Fruit fly (Drosophila melanogaster): ENCODE data around the gene Tektin-C.
A peak's percentile ranks its signal among the peaks of the same experiment; 100 is the strongest.

The Tektin-C gene

DNA sequence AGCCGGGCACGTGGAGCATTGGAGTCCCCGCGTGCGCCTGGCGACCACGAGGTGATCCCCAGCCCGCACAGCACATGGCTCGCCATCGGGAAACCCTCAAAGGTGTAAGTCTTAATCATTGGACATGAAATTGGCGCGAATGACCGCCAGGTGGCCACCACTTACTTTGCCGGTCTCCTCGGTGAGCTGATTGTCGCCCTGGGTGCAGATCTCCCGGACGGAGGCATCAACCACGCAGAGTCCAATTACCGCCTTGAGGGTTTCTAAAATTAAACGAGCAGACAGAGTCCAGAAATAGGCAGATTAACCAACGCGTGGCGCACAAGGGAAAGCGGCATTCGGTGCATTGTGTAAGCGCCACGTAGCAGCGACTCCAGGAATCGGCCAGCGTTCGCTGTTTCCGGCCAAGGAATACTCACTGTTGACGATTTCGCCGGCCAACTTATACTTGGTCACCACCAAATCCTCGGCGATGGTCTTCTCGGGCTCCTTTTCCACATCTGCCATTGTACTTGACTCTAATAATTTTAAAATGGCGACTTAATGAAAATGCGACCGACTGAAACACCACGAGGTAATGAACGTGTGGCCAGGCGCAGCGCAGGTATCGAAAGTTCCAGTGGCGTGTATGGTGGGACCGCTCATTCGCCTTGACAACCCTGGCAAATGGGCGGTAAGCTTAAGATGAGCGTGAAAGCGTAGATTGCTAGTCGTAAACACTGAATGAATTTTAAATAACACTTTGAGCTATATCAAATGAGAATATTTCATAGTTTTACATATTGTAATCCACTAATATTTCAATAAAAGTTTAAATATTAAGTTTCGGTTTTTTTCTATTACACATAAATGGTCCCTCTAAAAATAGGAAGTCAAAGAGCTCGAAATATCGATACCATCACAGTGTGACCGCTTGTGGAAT, 31.2 kb downstream of the Tektin-C start, which contains the start of gene CG10576:
CG10576 (minus strand) TSS at position 781 of the 922 bp plus-strand sequence.
- no peak for TF ChIP-seq Rfx (GFP tag; IDR thresholded peaks at IDR 0.05)
- TF ChIP-seq tll (GFP tag; optimal IDR thresholded peaks at IDR 0.05), result peak; percentile 38 to 92
- no peak for TF ChIP-seq Awh (GFP tag; IDR thresholded peaks at IDR 0.05)
- peak; percentile 93 for TF ChIP-seq Max (GFP tag; optimal IDR thresholded peaks at IDR 0.05)
- TF ChIP-seq dmrt99B (tag; optimal IDR thresholded peaks at IDR 0.05), result no peak
- TF ChIP-seq jumu (GFP tag; optimal IDR thresholded peaks at IDR 0.05), result no peak
- no peak for TF ChIP-seq CG2129 (GFP tag; IDR thresholded peaks at IDR 0.05; ENCODE audit: partially characterized antibody)
- TF ChIP-seq psq (GFP tag; optimal IDR thresholded peaks at IDR 0.05), result no peak
- peak in 1 of 3 experiments; percentile 4 for TF ChIP-seq lola (GFP tag; optimal IDR thresholded peaks at IDR 0.05)
- TF ChIP-seq ems (GFP tag; optimal IDR thresholded peaks at IDR 0.05), result no peak
- no peak for TF ChIP-seq C15 (GFP tag; IDR thresholded peaks at IDR 0.05)
- TF ChIP-seq Dip2 (GFP tag; IDR thresholded peaks at IDR 0.05), result no peak
- no peak for TF ChIP-seq z (GFP tag; IDR thresholded peaks at IDR 0.05)
- no peak for TF ChIP-seq CG15696 (tag; optimal IDR thresholded peaks at IDR 0.05)
- TF ChIP-seq Asciz (GFP tag; optimal IDR thresholded peaks at IDR 0.05), result no peak
- no peak for TF ChIP-seq H15 (GFP tag; IDR thresholded peaks at IDR 0.05)
- no peak for TF ChIP-seq CG2678 (tag; optimal IDR thresholded peaks at IDR 0.05)
- no peak for TF ChIP-seq pfk (GFP tag; optimal IDR thresholded peaks at IDR 0.05)
- peak; percentile 21 for TF ChIP-seq dmrt11E (tag; optimal IDR thresholded peaks at IDR 0.05)
- no peak for TF ChIP-seq CG10366 (GFP tag; IDR thresholded peaks at IDR 0.05)
- no peak for TF ChIP-seq NFAT (GFP tag; IDR thresholded peaks at IDR 0.05)
- TF ChIP-seq Dek (tag; optimal IDR thresholded peaks at IDR 0.05), result no peak
- TF ChIP-seq Pdp1 (GFP tag; optimal IDR thresholded peaks at IDR 0.05), result peak in 1 of 2 experiments; percentile 95
- no peak for TF ChIP-seq sr (GFP tag; IDR thresholded peaks at IDR 0.05)
- no peak for TF ChIP-seq Sox102F (GFP tag; optimal IDR thresholded peaks at IDR 0.05)
- no peak for TF ChIP-seq pho (GFP tag; optimal IDR thresholded peaks at IDR 0.05)
- no peak for TF ChIP-seq zen (tag; optimal IDR thresholded peaks at IDR 0.05)
- no peak for TF ChIP-seq peb (GFP tag; IDR thresholded peaks at IDR 0.05)
- TF ChIP-seq CG3838 (GFP tag; optimal IDR thresholded peaks at IDR 0.05), result no peak
- TF ChIP-seq ERR (GFP tag; optimal IDR thresholded peaks at IDR 0.05), result no peak
- 0 out of 2 replicates have a peak, but pooled peaks have one; percentile 26 for TF ChIP-seq CG32532 (GFP tag; IDR thresholded peaks at IDR 0.05)
- no peak for TF ChIP-seq CG4730 (GFP tag; IDR thresholded peaks at IDR 0.05)
- TF ChIP-seq CG13894 (tag; optimal IDR thresholded peaks at IDR 0.05), result no peak
- no peak for TF ChIP-seq CG8388 (GFP tag; optimal IDR thresholded peaks at IDR 0.05)
- no peak for TF ChIP-seq aop (GFP tag; IDR thresholded peaks at IDR 0.05)
- TF ChIP-seq tio (GFP tag; optimal IDR thresholded peaks at IDR 0.05), result no peak
- no peak for TF ChIP-seq CG31365 (tag; optimal IDR thresholded peaks at IDR 0.05)
- TF ChIP-seq phol (tag; optimal IDR thresholded peaks at IDR 0.05), result peak; percentile 96
- no peak for TF ChIP-seq zen2 (GFP tag; IDR thresholded peaks at IDR 0.05; ENCODE audit: partially characterized antibody)
- TF ChIP-seq CG5180 (GFP tag; optimal IDR thresholded peaks at IDR 0.05), result no peak
- no peak for TF ChIP-seq Rx (GFP tag; IDR thresholded peaks at IDR 0.05)
- TF ChIP-seq B-H1 (GFP tag; IDR thresholded peaks at IDR 0.05), result no peak
- no peak for TF ChIP-seq en (GFP tag; optimal IDR thresholded peaks at IDR 0.05)
- no peak for TF ChIP-seq Gsc (GFP tag; IDR thresholded peaks at IDR 0.05)
- TF ChIP-seq Jarid2 (GFP tag; optimal IDR thresholded peaks at IDR 0.05), result no peak
- no peak for TF ChIP-seq CG4707 (GFP tag; optimal IDR thresholded peaks at IDR 0.05)
- no peak for TF ChIP-seq Hr3 (GFP tag; optimal IDR thresholded peaks at IDR 0.05)
- 0 out of 2 replicates have a peak, but pooled peaks have one; percentile 23 for TF ChIP-seq vvl (GFP tag; IDR thresholded peaks at IDR 0.05)
- no peak for TF ChIP-seq CG8944 (GFP tag; optimal IDR thresholded peaks at IDR 0.05)

All from whole organism, embryonic.